Fruit fly (Drosophila melanogaster): ENCODE measurements around the gene Sk1.

DNA sequence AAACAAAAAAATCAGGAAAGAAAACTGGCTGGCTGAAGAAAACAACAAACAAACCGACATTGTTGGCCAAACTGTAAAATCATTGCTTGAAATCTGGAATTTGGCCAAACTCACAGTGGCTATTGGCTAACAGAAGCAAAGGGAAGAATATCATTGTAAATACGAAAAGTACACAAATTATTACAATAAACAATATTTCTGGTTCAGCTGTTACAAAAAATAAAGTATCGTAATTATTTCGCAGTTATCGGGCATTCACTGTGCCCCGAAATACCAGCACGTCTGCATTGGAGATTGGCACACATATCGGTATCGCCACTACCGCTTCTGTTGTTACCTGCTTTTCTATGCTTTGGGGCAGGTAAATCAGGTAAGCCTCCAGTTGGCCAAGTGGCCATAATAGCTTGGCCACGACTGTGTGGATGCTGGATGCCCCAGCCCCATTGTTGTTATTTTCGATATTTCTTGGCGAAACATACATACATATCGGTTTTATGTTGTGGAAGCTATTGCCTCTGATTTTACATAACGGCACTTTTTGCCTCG lies 8.8 kb downstream of the Sk1 start:
- TF ChIP-seq ttk (optimal IDR thresholded peaks at IDR 0.05), result no peak
- no peak for TF ChIP-seq psq (optimal IDR thresholded peaks at IDR 0.05)
- no peak for TF ChIP-seq Sin3A (optimal IDR thresholded peaks at IDR 0.05)

Measured in Kc167 (cell line).